Worm (Caenorhabditis elegans): ENCODE measurements around the gene cyp-33C2.
"Not testable (repeated sequence)": the region's sequence is repeated elsewhere in the genome, so short reads cannot be mapped to it uniquely, and the experiment has no call there.

cyp-33C2 gene

DNA sequence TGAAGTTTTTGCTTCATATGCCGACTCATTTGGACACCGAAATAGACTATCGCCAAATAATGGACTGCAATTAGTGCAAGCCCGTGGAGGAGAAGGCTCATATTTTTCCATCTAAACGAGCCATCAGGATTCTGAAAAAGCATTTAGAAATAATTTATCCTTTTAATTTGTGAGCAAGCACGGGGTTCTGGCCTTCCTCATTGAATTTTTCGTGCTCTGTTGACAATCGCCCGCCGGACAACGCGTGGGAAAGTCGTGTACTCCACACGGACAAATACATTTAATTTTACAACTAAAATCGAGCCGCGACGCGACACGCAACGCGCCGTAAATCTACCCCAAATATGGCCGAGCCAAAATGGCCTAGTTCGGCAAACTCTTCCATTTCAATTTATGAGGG, 38.9 kb upstream of the cyp-33C2 start, which contains the start of gene F22F7.12:
F22F7.12 (minus strand) TSS at position 101 of the 400 bp plus-strand sequence.
- TF ChIP-seq blmp-1 (tag; optimal IDR thresholded peaks at IDR 0.05); lin-32 (GFP tag; optimal IDR thresholded peaks at IDR 0.05); mep-1 (tag; optimal IDR thresholded peaks at IDR 0.05): not testable (repeated sequence)

- TF ChIP-seq ham-2 (GFP tag; optimal IDR thresholded peaks at IDR 0.05) (no peak), snpc-4 (tag; optimal IDR thresholded peaks at IDR 0.05) (no peak), sptf-1 (tag; optimal IDR thresholded peaks at IDR 0.05) (no peak), zip-8 (tag; optimal IDR thresholded peaks at IDR 0.05) (no peak), mab-5 (tag; optimal IDR thresholded peaks at IDR 0.05) (no peak), nhr-237 (tag; optimal IDR thresholded peaks at IDR 0.05) (no peak), ceh-83 (GFP tag; optimal IDR thresholded peaks at IDR 0.05) (no peak), tbx-8 (GFP tag; optimal IDR thresholded peaks at IDR 0.05) (no peak), bed-3 (GFP tag; optimal IDR thresholded peaks at IDR 0.05) (no peak), ces-1 (GFP tag; optimal IDR thresholded peaks at IDR 0.05) (no peak), hlh-1 (tag; optimal IDR thresholded peaks at IDR 0.05) (no peak), M03D4.4 (tag; optimal IDR thresholded peaks at IDR 0.05) (no peak), unc-120 (tag; optimal IDR thresholded peaks at IDR 0.05; ENCODE audit: poor library complexity, severe bottlenecking) (no peak), lin-13 (tag; optimal IDR thresholded peaks at IDR 0.05) (no peak), unc-39 (tag; optimal IDR thresholded peaks at IDR 0.05) (no peak)
Measured at ce11 chrV:2146044-2146443, 37.2 kb upstream of the cyp-33C2 start, which contains the start of gene str-52. str-52 (minus strand) TSS chrV:2146144.

ce11 chrV:2146795-2147194, 36.5 kb upstream of the cyp-33C2 start, which contains the start of gene srbc-20:
srbc-20 (plus strand) TSS chrV:2147095.
- TF ChIP-seq zip-8 (tag; optimal IDR thresholded peaks at IDR 0.05) (no peak), elt-1 (tag; optimal IDR thresholded peaks at IDR 0.05; ENCODE audit: borderline replicate concordance, insufficient read depth) (no peak)

DNA sequence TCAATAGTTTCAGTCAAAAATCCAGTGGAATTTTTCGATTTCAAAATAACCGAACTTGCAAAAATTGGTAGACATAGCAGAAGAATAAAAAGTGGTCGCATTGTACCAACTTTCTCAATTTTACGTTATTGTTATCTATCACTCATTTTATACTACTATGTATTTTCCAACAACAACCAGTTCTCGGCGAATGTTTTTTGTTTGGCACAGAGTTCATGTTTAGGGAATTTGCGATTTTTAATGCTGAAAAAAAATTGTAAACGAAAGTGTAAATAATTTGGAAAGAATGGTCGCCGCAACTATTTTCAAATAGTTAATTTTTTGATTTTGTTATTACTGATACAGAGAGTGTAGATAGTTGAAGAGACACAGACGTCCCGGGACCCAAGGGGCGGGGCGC, 33.9 kb upstream of the cyp-33C2 start, which contains the start of gene C45H4.21:
C45H4.21 (minus strand) TSS at position 101 of the 400 bp plus-strand sequence.
- TF ChIP-seq nhr-237 (tag; optimal IDR thresholded peaks at IDR 0.05): no peak
- TF ChIP-seq nhr-12 (tag; optimal IDR thresholded peaks at IDR 0.05): no peak
- no peak for TF ChIP-seq blmp-1 (tag; optimal IDR thresholded peaks at IDR 0.05)
- no peak for TF ChIP-seq zip-8 (tag; optimal IDR thresholded peaks at IDR 0.05)
- no peak for TF ChIP-seq nhr-28 (tag; optimal IDR thresholded peaks at IDR 0.05)
- TF ChIP-seq lin-13 (tag; optimal IDR thresholded peaks at IDR 0.05): no peak

DNA sequence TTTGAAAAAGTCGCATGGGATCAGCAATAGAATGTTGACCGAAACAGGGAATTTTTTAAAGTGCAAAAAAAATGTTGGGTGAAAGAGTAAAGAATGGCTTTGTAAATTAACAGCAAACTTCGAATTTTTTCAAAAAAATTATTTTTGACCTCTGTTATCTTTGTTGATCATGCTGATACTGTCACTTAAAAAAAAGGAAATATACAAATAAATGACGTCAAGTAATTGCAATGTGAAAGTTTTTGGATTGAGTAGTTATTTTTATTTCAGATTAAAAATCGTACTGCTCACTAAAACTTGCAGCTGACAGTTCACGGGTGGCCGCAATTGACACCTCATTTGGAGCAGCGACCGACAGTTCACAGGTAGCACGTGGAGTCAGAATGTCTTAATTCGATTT, 32.4 kb upstream of the cyp-33C2 start, which contains the start of gene C45H4.13:
C45H4.13 (minus strand) TSS at position 101 of the 400 bp plus-strand sequence.
- TF ChIP-seq ztf-11 (tag; optimal IDR thresholded peaks at IDR 0.05): no peak
- no peak for TF ChIP-seq lin-32 (GFP tag; optimal IDR thresholded peaks at IDR 0.05)
- no peak for TF ChIP-seq bed-3 (GFP tag; optimal IDR thresholded peaks at IDR 0.05)
- TF ChIP-seq ceh-39 (tag; optimal IDR thresholded peaks at IDR 0.05): no peak

DNA sequence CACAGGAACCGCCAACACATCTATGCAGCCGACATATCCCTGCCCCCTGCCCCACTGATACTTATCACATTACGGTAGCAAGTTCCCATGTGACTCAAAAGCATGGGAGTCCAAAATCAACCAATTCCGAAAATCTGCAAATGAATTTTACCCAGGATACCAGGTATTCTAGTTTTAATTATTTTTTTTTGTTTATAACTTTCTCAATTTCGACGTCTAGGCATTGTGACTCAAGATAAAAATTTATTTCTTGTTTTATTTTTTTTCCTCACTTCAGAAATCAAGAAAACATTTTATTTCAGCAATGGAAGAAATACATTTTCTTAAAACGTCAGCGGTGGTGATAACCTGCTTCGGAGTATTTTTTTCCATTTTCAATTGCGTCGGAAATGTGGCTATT, 31.8 kb upstream of the cyp-33C2 start, which contains the start of gene srbc-24:
srbc-24 (plus strand) TSS at position 301 of the 400 bp plus-strand sequence.
- TF ChIP-seq blmp-1 (tag; optimal IDR thresholded peaks at IDR 0.05): no peak
- no peak for TF ChIP-seq lin-32 (GFP tag; optimal IDR thresholded peaks at IDR 0.05)
- TF ChIP-seq ceh-43 (GFP tag; optimal IDR thresholded peaks at IDR 0.05): no peak

- TF ChIP-seq M03D4.4 (tag; optimal IDR thresholded peaks at IDR 0.05): no peak
- TF ChIP-seq bed-3 (GFP tag; optimal IDR thresholded peaks at IDR 0.05): no peak
- no peak for TF ChIP-seq snpc-4 (tag; optimal IDR thresholded peaks at IDR 0.05)
- TF ChIP-seq ceh-83 (GFP tag; optimal IDR thresholded peaks at IDR 0.05): no peak
- no peak for TF ChIP-seq lsy-2 (tag; optimal IDR thresholded peaks at IDR 0.05)
Measured at ce11 chrV:2153274-2153673, 30.0 kb upstream of the cyp-33C2 start, which contains the start of gene srbc-23. srbc-23 (plus strand) TSS chrV:2153574.

DNA sequence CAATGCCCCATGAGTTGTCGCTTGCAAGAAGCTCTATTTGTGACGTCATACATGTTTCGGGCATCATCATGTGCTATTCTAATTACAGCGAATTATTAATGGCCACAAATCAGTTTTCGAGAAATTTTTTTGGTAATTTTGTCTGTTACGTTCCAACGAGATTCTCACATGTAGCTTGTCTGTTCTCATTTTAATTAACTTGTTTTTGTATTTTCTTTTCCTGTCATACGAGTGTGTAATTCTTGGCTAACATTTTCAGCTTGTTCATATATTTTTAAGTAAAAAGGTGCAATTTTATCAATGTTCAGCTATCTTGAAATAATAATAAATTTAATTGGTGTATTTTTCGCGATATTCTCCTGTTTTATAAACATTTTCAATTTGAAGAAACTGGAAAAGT, 28.1 kb upstream of the cyp-33C2 start, which contains the start of gene srbc-21:
srbc-21 (plus strand) TSS at position 301 of the 400 bp plus-strand sequence.
- TF ChIP-seq lsy-2 (tag; optimal IDR thresholded peaks at IDR 0.05): no peak
- TF ChIP-seq zip-8 (tag; optimal IDR thresholded peaks at IDR 0.05): peak; percentile 5

Measured in whole organism, mixed stage, embryonic.